Worm (Caenorhabditis elegans) whole organism, late embryonic: ENCODE data around the gene twk-6.

Experiments
- C08G9.2 ChIP-seq: sonication (generic microtip); optimal IDR thresholded peaks from 2 replicates; lab custom pipeline; 2016; ENCODE audit warnings: mild to moderate bottlenecking, missing genetic modification characterization, moderate library complexity, missing compliant biosample characterization
- C38D4.7 ChIP-seq: fragments of 200-800 bp; sonication (Bioruptor generic); optimal IDR thresholded peaks from 2 replicates; lab custom pipeline; 2018; ENCODE audit warnings: mild to moderate bottlenecking, missing genetic modification characterization, moderate library complexity, missing compliant biosample characterization
- F13H6.1 ChIP-seq: sonication (generic microtip); optimal IDR thresholded peaks from 2 replicates; lab custom pipeline; 2016; ENCODE audit warnings: missing genetic modification characterization, missing compliant biosample characterization
- K02D7.2 ChIP-seq: sonication (generic microtip); optimal IDR thresholded peaks from 2 replicates; lab custom pipeline; 2017; ENCODE audit warnings: mild to moderate bottlenecking, missing genetic modification characterization, missing compliant biosample characterization
- K09A11.1 ChIP-seq: sonication (generic microtip); optimal IDR thresholded peaks from 2 replicates; lab custom pipeline; 2017; ENCODE audit warnings: antibody characterized with exemption, mild to moderate bottlenecking, missing genetic modification characterization, missing compliant biosample characterization; ENCODE audit not compliant: insufficient read depth
- T23F11.4 ChIP-seq: fragments of 200-800 bp; sonication (Bioruptor generic); optimal IDR thresholded peaks from 2 replicates; lab custom pipeline; 2018; ENCODE audit warnings: mild to moderate bottlenecking, missing genetic modification characterization, missing compliant biosample characterization
- ama-1 ChIP-seq: fragments of 150-350 bp; optimal IDR thresholded peaks from 2 replicates; lab custom pipeline; 2014
- ceh-14 ChIP-seq: sonication (generic microtip); optimal IDR thresholded peaks from 2 replicates; lab custom pipeline; 2016; ENCODE audit warnings: missing genotype, missing genetic modification characterization, missing compliant biosample characterization
- ceh-18 ChIP-seq: sonication (generic microtip); optimal IDR thresholded peaks from 2 replicates; lab custom pipeline; 2016; ENCODE audit warnings: missing genetic modification characterization, missing compliant biosample characterization
- ceh-19 ChIP-seq: fragments of 200-800 bp; sonication (Bioruptor generic); optimal IDR thresholded peaks from 2 replicates; lab custom pipeline; 2018; ENCODE audit warnings: mild to moderate bottlenecking, missing genetic modification characterization, missing compliant biosample characterization
- ceh-2 ChIP-seq: sonication (generic microtip); optimal IDR thresholded peaks from 2 replicates; lab custom pipeline; 2016; ENCODE audit warnings: missing genotype, missing genetic modification characterization, missing compliant biosample characterization
- ceh-22 ChIP-seq: sonication (generic microtip); optimal IDR thresholded peaks from 2 replicates; lab custom pipeline; 2017; ENCODE audit warnings: missing biosample characterization, missing genetic modification characterization
- ceh-24 ChIP-seq: sonication (generic microtip); optimal IDR thresholded peaks from 2 replicates; lab custom pipeline; 2016; ENCODE audit warnings: mild to moderate bottlenecking, missing genetic modification characterization, missing compliant biosample characterization
- ceh-30 ChIP-seq: fragments of 150-350 bp; optimal IDR thresholded peaks from 2 replicates; lab custom pipeline; 2014; ENCODE audit warnings: missing biosample characterization, missing genetic modification characterization
- ceh-31 ChIP-seq: sonication (generic microtip); optimal IDR thresholded peaks from 2 replicates; lab custom pipeline; 2016; ENCODE audit warnings: missing genetic modification characterization, missing compliant biosample characterization
- ceh-45 ChIP-seq: fragments of 200-800 bp; sonication (Bioruptor generic); IDR thresholded peaks from 2 replicates; pipeline ENCODE4 v1.3.6; 2022; ENCODE audit warnings: missing genetic modification reagents, missing genetic modification characterization, missing compliant biosample characterization
- ceh-9 ChIP-seq: sonication (generic microtip); optimal IDR thresholded peaks from 2 replicates; lab custom pipeline; 2016; ENCODE audit warnings: mild to moderate bottlenecking, missing genetic modification characterization, inconsistent platforms, missing compliant biosample characterization
- che-1 ChIP-seq: sonication (generic microtip); optimal IDR thresholded peaks from 2 replicates; lab custom pipeline; 2016; ENCODE audit warnings: mild to moderate bottlenecking, missing genetic modification characterization, missing compliant biosample characterization
- dmd-4 ChIP-seq: sonication (generic microtip); optimal IDR thresholded peaks from 2 replicates; lab custom pipeline; 2016; ENCODE audit warnings: borderline replicate concordance, missing genetic modification characterization, missing compliant biosample characterization
- dve-1 ChIP-seq: sonication (generic microtip); optimal IDR thresholded peaks from 2 replicates; lab custom pipeline; 2017; ENCODE audit warnings: antibody characterized with exemption, mild to moderate bottlenecking, missing genetic modification characterization, missing compliant biosample characterization
- elt-2 ChIP-seq: sonication (generic microtip); optimal IDR thresholded peaks from 2 replicates; lab custom pipeline; 2016; ENCODE audit warnings: missing genetic modification reagents, missing genetic modification characterization, missing compliant biosample characterization
- elt-4 ChIP-seq: sonication (generic microtip); optimal IDR thresholded peaks from 2 replicates; lab custom pipeline; 2016; ENCODE audit warnings: missing genetic modification characterization, missing compliant biosample characterization
- ets-4 ChIP-seq: sonication (generic microtip); optimal IDR thresholded peaks from 2 replicates; lab custom pipeline; 2016; ENCODE audit warnings: missing genetic modification characterization, missing compliant biosample characterization
- eyg-1 ChIP-seq: sonication (generic microtip); optimal IDR thresholded peaks from 2 replicates; lab custom pipeline; 2016; ENCODE audit warnings: missing genotype, missing genetic modification characterization, missing compliant biosample characterization
- fkh-6 ChIP-seq: sonication (generic microtip); optimal IDR thresholded peaks from 2 replicates; lab custom pipeline; 2016; ENCODE audit warnings: missing genetic modification characterization, missing compliant biosample characterization
- gmeb-2 ChIP-seq: sonication (generic microtip); optimal IDR thresholded peaks from 2 replicates; lab custom pipeline; 2016; ENCODE audit warnings: missing genetic modification characterization, inconsistent platforms, missing compliant biosample characterization
- hlh-6 ChIP-seq: sonication (generic microtip); optimal IDR thresholded peaks from 2 replicates; lab custom pipeline; 2016; ENCODE audit warnings: missing genotype, missing genetic modification characterization, missing compliant biosample characterization
- hlh-8 ChIP-seq: sonication (generic microtip); optimal IDR thresholded peaks from 2 replicates; lab custom pipeline; 2016; ENCODE audit warnings: missing genotype, missing genetic modification characterization, missing compliant biosample characterization
- lim-6 ChIP-seq: sonication (generic microtip); optimal IDR thresholded peaks from 2 replicates; lab custom pipeline; 2016; ENCODE audit warnings: missing genetic modification characterization, missing compliant biosample characterization
- lin-11 ChIP-seq: fragments of 200-800 bp; sonication (Bioruptor generic); optimal IDR thresholded peaks from 2 replicates; lab custom pipeline; 2018; ENCODE audit warnings: mild to moderate bottlenecking, missing genetic modification characterization, missing compliant biosample characterization
- pat-9 ChIP-seq: fragments of 200-800 bp; sonication (Bioruptor generic); optimal IDR thresholded peaks from 2 replicates; lab custom pipeline; 2018; ENCODE audit warnings: mild to moderate bottlenecking, missing genetic modification characterization, moderate library complexity, missing compliant biosample characterization
- pha-4 ChIP-seq: fragments of 150-350 bp; optimal IDR thresholded peaks from 2 replicates; lab custom pipeline; 2018; ENCODE audit warnings: missing biosample characterization, missing genetic modification reagents, missing genetic modification characterization
- pqm-1 ChIP-seq: sonication (generic microtip); optimal IDR thresholded peaks from 2 replicates; lab custom pipeline; 2016; ENCODE audit warnings: missing genetic modification characterization, missing compliant biosample characterization
- pros-1 ChIP-seq: fragments of 150-350 bp; optimal IDR thresholded peaks from 2 replicates; lab custom pipeline; 2014; ENCODE audit warnings: missing biosample characterization, missing genetic modification reagents, missing genetic modification characterization
- ref-2 ChIP-seq: sonication (generic microtip); optimal IDR thresholded peaks from 2 replicates; lab custom pipeline; 2016; ENCODE audit warnings: missing genetic modification characterization, missing compliant biosample characterization
- rnt-1 ChIP-seq: sonication (generic microtip); optimal IDR thresholded peaks from 2 replicates; lab custom pipeline; 2016; ENCODE audit warnings: missing genetic modification characterization, missing compliant biosample characterization
- sox-2 ChIP-seq: fragments of 200-800 bp; sonication (Bioruptor generic); IDR thresholded peaks from 2 replicates; pipeline ENCODE4 v1.3.6; 2022; ENCODE audit warnings: missing genetic modification reagents, missing genetic modification characterization, missing compliant biosample characterization
- sox-4 ChIP-seq: sonication (generic microtip); optimal IDR thresholded peaks from 2 replicates; lab custom pipeline; 2017; ENCODE audit warnings: mild to moderate bottlenecking, missing genetic modification characterization, inconsistent platforms, missing compliant biosample characterization
- syd-9 ChIP-seq: sonication (generic microtip); optimal IDR thresholded peaks from 2 replicates; lab custom pipeline; 2016; ENCODE audit warnings: mild to moderate bottlenecking, missing genetic modification characterization, moderate library complexity, missing compliant biosample characterization
- tbx-2 ChIP-seq: sonication (generic microtip); optimal IDR thresholded peaks from 2 replicates; lab custom pipeline; 2016; ENCODE audit warnings: missing genetic modification characterization, missing compliant biosample characterization
- ttx-3 ChIP-seq: sonication (generic microtip); optimal IDR thresholded peaks from 2 replicates; lab custom pipeline; 2016; ENCODE audit warnings: missing genetic modification reagents, missing genetic modification characterization, missing compliant biosample characterization
- unc-42 ChIP-seq: sonication (generic microtip); optimal IDR thresholded peaks from 2 replicates; lab custom pipeline; 2016; ENCODE audit warnings: missing genotype, missing genetic modification characterization, missing compliant biosample characterization
- unc-55 ChIP-seq: sonication (generic microtip); optimal IDR thresholded peaks from 2 replicates; lab custom pipeline; 2017; ENCODE audit warnings: missing biosample characterization, missing genetic modification reagents, missing genetic modification characterization
- ztf-16 ChIP-seq: sonication (generic microtip); optimal IDR thresholded peaks from 2 replicates; lab custom pipeline; 2017; ENCODE audit warnings: missing genetic modification characterization, missing compliant biosample characterization

The twk-6 gene

ce11 chrIII:4695057-4695456, 47.7 kb upstream of the twk-6 start, which contains the start of gene T04A8.7:
Gene T04A8.7 (plus strand): TSS chrIII:4695357.
- no peak for TF ChIP-seq sox-2 (GFP tag; lab: Robert Waterston, UW)
- TF ChIP-seq sox-4: no peak
- TF ChIP-seq pros-1 (tag; lab: Kevin White, UChicago): no peak
- no peak for TF ChIP-seq che-1 (tag; lab: Kevin White, UChicago)
- no peak for TF ChIP-seq pqm-1
- TF ChIP-seq hlh-8: no peak
- TF ChIP-seq ceh-2 (tag; lab: Kevin White, UChicago): no peak
- no peak for TF ChIP-seq fkh-6 (tag; lab: Kevin White, UChicago)
- no peak for TF ChIP-seq T23F11.4
- no peak for TF ChIP-seq ceh-9 (tag; lab: Kevin White, UChicago)
- no peak for TF ChIP-seq hlh-6 (tag; lab: Kevin White, UChicago)
- TF ChIP-seq ceh-22 (tag; lab: Kevin White, UChicago): no peak
- no peak for TF ChIP-seq tbx-2 (tag; lab: Kevin White, UChicago)
- TF ChIP-seq syd-9 (tag; lab: Kevin White, UChicago): no peak
- no peak for TF ChIP-seq ceh-19 (GFP tag; lab: Kevin White, UChicago)
- no peak for TF ChIP-seq ttx-3 (tag; lab: Kevin White, UChicago)

ce11 chrIII:4696903-4697302, 45.8 kb upstream of the twk-6 start:
- TF ChIP-seq eyg-1: no peak
- no peak for TF ChIP-seq dve-1 (tag; lab: Kevin White, UChicago)
- TF ChIP-seq ceh-19 (GFP tag; lab: Kevin White, UChicago): no peak
- no peak for TF ChIP-seq ets-4 (tag; lab: Kevin White, UChicago)
- no peak for TF ChIP-seq ceh-45 (GFP tag; lab: Robert Waterston, UW)
- TF ChIP-seq elt-2 (tag; lab: Kevin White, UChicago): no peak
- no peak for TF ChIP-seq ceh-14
- no peak for TF ChIP-seq unc-42 (tag; lab: Kevin White, UChicago)
- no peak for TF ChIP-seq ceh-31 (tag; lab: Kevin White, UChicago)
- no peak for TF ChIP-seq gmeb-2
- TF ChIP-seq pat-9 (tag; lab: Kevin White, UChicago): no peak
- TF ChIP-seq F13H6.1 (tag; lab: Kevin White, UChicago): no peak

- TF ChIP-seq ets-4 (tag; lab: Kevin White, UChicago) (no peak), fkh-6 (tag; lab: Kevin White, UChicago) (no peak), ceh-31 (tag; lab: Kevin White, UChicago) (no peak), C08G9.2 (tag; lab: Kevin White, UChicago) (no peak), ceh-30 (tag; lab: Kevin White, UChicago) (no peak), C38D4.7 (no peak), gmeb-2 (no peak), lim-6 (no peak)
These were observed 44.9 kb upstream of the twk-6 start, which contains the start of gene dnj-18 for ce11 chrIII:4697819-4698218. Gene dnj-18 (plus strand): TSS chrIII:4698119.

- TF ChIP-seq ceh-18 (tag; lab: Kevin White, UChicago) (no peak), K02D7.2 (no peak), pha-4 (tag; lab: Kevin White, UChicago) (no peak), elt-2 (tag; lab: Kevin White, UChicago) (no peak), pqm-1 (no peak), ceh-14 (no peak), ceh-45 (GFP tag; lab: Robert Waterston, UW) (no peak), hlh-6 (tag; lab: Kevin White, UChicago) (no peak), lin-11 (tag; lab: Kevin White, UChicago) (no peak), ztf-16 (tag; lab: Kevin White, UChicago) (no peak), dmd-4 (tag; lab: Kevin White, UChicago) (no peak), unc-55 (no peak), ceh-24 (tag; lab: Kevin White, UChicago) (no peak), ama-1 (lab: Kevin White, UChicago) (no peak), elt-4 (tag; lab: Kevin White, UChicago) (no peak), ttx-3 (tag; lab: Kevin White, UChicago) (no peak), rnt-1 (tag; lab: Kevin White, UChicago) (no peak), ref-2 (tag; lab: Kevin White, UChicago) (no peak), K09A11.1 (tag; lab: Kevin White, UChicago) (no peak)
These were observed 42.8 kb upstream of the twk-6 start, which contains the start of gene sel-13 for ce11 chrIII:4699922-4700321. Gene sel-13 (minus strand): TSS chrIII:4700224.
